Fruit fly (Drosophila melanogaster) whole organism, wandering third instar larva: ENCODE data around the gene RpL30.

Experiments used
- CG32264 ChIP-seq: fragments of 200-800 bp; sonication (Bioruptor generic); optimal IDR thresholded peaks from 2 replicates; lab custom pipeline; 2016; ENCODE audit warnings: missing biosample characterization, missing genetic modification characterization
- CG9705 ChIP-seq: fragments of 200-800 bp; sonication (Bioruptor generic); optimal IDR thresholded peaks from 2 replicates; lab custom pipeline; 2018; ENCODE audit warnings: missing biosample characterization, mild to moderate bottlenecking, missing genetic modification characterization
- CrebA ChIP-seq: fragments of 200-800 bp; sonication (Bioruptor generic); optimal IDR thresholded peaks from 2 replicates; lab custom pipeline; 2016; ENCODE audit warnings: missing biosample characterization, mild to moderate bottlenecking, missing genetic modification characterization, borderline replicate concordance
- Dfd ChIP-seq: fragments of >200 bp; optimal IDR thresholded peaks from 2 replicates; lab custom pipeline; 2017; ENCODE audit warnings: missing biosample characterization, missing genetic modification characterization
- Dif ChIP-seq: fragments of 200-275, 200-300 bp; sonication (Bioruptor generic); optimal IDR thresholded peaks from 2 replicates; lab custom pipeline; 2018; ENCODE audit warnings: missing biosample characterization, missing genetic modification characterization; ENCODE audit not compliant: partially characterized antibody
- GATAd ChIP-seq: sonication (Bioruptor generic); optimal IDR thresholded peaks from 2 replicates; lab custom pipeline; 2016; ENCODE audit warnings: missing biosample characterization, missing genetic modification characterization
- HLH106 ChIP-seq: fragments of 200-800 bp; optimal IDR thresholded peaks from 3 replicates; lab custom pipeline; 2019; ENCODE audit warnings: missing biosample characterization, mild to moderate bottlenecking, missing genetic modification characterization, moderate library complexity
- Hnf4 ChIP-seq: fragments of 200-800 bp; sonication (Bioruptor generic); optimal IDR thresholded peaks from 2 replicates; lab custom pipeline; 2016; ENCODE audit warnings: missing biosample characterization, mild to moderate bottlenecking, missing genetic modification characterization
- Hr83 ChIP-seq: fragments of 200-300 bp; sonication (Bioruptor generic); optimal IDR thresholded peaks from 2 replicates; lab custom pipeline; 2016; ENCODE audit warnings: missing biosample characterization, mild to moderate bottlenecking, missing genetic modification characterization, moderate library complexity; ENCODE audit not compliant: poor library complexity, severe bottlenecking
- Jra ChIP-seq: sonication (Bioruptor generic); optimal IDR thresholded peaks from 2 replicates; lab custom pipeline; 2016; ENCODE audit warnings: missing biosample characterization, missing genetic modification characterization
- Mio ChIP-seq: sonication (Bioruptor generic); optimal IDR thresholded peaks from 2 replicates; lab custom pipeline; 2016; ENCODE audit warnings: missing biosample characterization, missing genetic modification characterization
- Myc ChIP-seq: fragments of >200 bp; optimal IDR thresholded peaks from 2 replicates; lab custom pipeline; 2017
- N ChIP-seq: fragments of >200 bp; optimal IDR thresholded peaks from 2 replicates; lab custom pipeline; 2018; ENCODE audit warnings: missing biosample characterization, missing external identifiers, missing genetic modification characterization
- OdsH ChIP-seq: fragments of 200-800 bp; sonication (Bioruptor generic); optimal IDR thresholded peaks from 2 replicates; lab custom pipeline; 2016; ENCODE audit warnings: missing biosample characterization, mild to moderate bottlenecking, missing genetic modification characterization
- Rel ChIP-seq, 2 experiments: fragments of 200-800 bp; sonication (Bioruptor generic) in 1 of 2; optimal IDR thresholded peaks; 2 replicates in 1 of 2; 3 replicates in 1 of 2; lab custom pipeline; 2016 to 2019; ENCODE audit warnings: mild to moderate bottlenecking in 2 of 2, missing biosample characterization in 2 of 2, missing genetic modification characterization in 2 of 2, moderate library complexity in 1 of 2
- Sp1 ChIP-seq: fragments of 200-800 bp; sonication (Bioruptor generic); optimal IDR thresholded peaks from 3 replicates; lab custom pipeline; 2019; ENCODE audit warnings: missing biosample characterization, mild to moderate bottlenecking, missing genetic modification characterization, moderate library complexity
- Vsx2 ChIP-seq: fragments of 200-300, 225-300 bp; sonication (Bioruptor generic); optimal IDR thresholded peaks from 2 replicates; lab custom pipeline; 2018; ENCODE audit warnings: missing biosample characterization, missing genetic modification characterization; ENCODE audit not compliant: partially characterized antibody
- br ChIP-seq: fragments of 200-800 bp; sonication (Bioruptor generic); optimal IDR thresholded peaks from 2 replicates; lab custom pipeline; 2016; ENCODE audit warnings: missing biosample characterization, missing genetic modification characterization
- brk ChIP-seq: fragments of 200-800 bp; sonication (Bioruptor generic); optimal IDR thresholded peaks from 2 replicates; lab custom pipeline; 2016; ENCODE audit warnings: missing biosample characterization, mild to moderate bottlenecking, missing genetic modification characterization
- dl ChIP-seq, 2 experiments: fragments of 175-275, 200-275 bp in 1 of 2; fragments of 200-275 bp in 1 of 2; sonication (Bioruptor generic); optimal IDR thresholded peaks; lab custom pipeline; 2018; ENCODE audit warnings: mild to moderate bottlenecking in 2 of 2, missing biosample characterization in 2 of 2, missing genetic modification characterization in 2 of 2, moderate library complexity in 2 of 2; ENCODE audit not compliant: partially characterized antibody in 2 of 2, insufficient read depth in 1 of 2
- dmrt93B ChIP-seq: fragments of 200-800 bp; sonication (Bioruptor generic); optimal IDR thresholded peaks from 2 replicates; lab custom pipeline; 2018; ENCODE audit warnings: missing biosample characterization, mild to moderate bottlenecking, missing genetic modification characterization
- dsf ChIP-seq: sonication (Bioruptor generic); optimal IDR thresholded peaks from 2 replicates; lab custom pipeline; 2016; ENCODE audit warnings: missing biosample characterization, missing genetic modification characterization, borderline replicate concordance
- foxo ChIP-seq, 2 experiments: fragments of 200-800 bp; sonication (Bioruptor generic); optimal IDR thresholded peaks; 2 replicates in 1 of 2; 3 replicates in 1 of 2; lab custom pipeline; 2016 to 2017; ENCODE audit warnings: missing biosample characterization in 2 of 2, missing genetic modification characterization in 2 of 2
- fru ChIP-seq: fragments of 200-800 bp; sonication (Bioruptor generic); optimal IDR thresholded peaks from 3 replicates; lab custom pipeline; 2016; ENCODE audit warnings: missing biosample characterization, mild to moderate bottlenecking, missing genetic modification characterization
- h ChIP-seq: fragments of 200-800 bp; sonication (Bioruptor generic); optimal IDR thresholded peaks from 3 replicates; lab custom pipeline; 2016; ENCODE audit warnings: missing biosample characterization, mild to moderate bottlenecking, missing genetic modification characterization
- jim ChIP-seq: fragments of 175-275, 200-325 bp; sonication (Bioruptor generic); optimal IDR thresholded peaks from 2 replicates; lab custom pipeline; 2016; ENCODE audit warnings: missing biosample characterization, mild to moderate bottlenecking, missing genetic modification characterization
- lola ChIP-seq: fragments of >200 bp; optimal IDR thresholded peaks from 2 replicates; lab custom pipeline; 2017; ENCODE audit warnings: missing biosample characterization, missing genetic modification characterization
- pan ChIP-seq: fragments of >200 bp; optimal IDR thresholded peaks from 2 replicates; lab custom pipeline; 2017
- psq ChIP-seq: fragments of 200-800 bp; sonication (Bioruptor generic); optimal IDR thresholded peaks from 3 replicates; lab custom pipeline; 2017; ENCODE audit warnings: missing biosample characterization, mild to moderate bottlenecking, missing genetic modification characterization, moderate library complexity
- rgr ChIP-seq: fragments of 200-800 bp; sonication (Bioruptor generic); optimal IDR thresholded peaks from 3 replicates; lab custom pipeline; 2016; ENCODE audit warnings: missing biosample characterization, mild to moderate bottlenecking, missing genetic modification characterization
- sage ChIP-seq: fragments of 200-800 bp; sonication (Bioruptor generic); optimal IDR thresholded peaks from 2 replicates; lab custom pipeline; 2016; ENCODE audit warnings: missing biosample characterization, mild to moderate bottlenecking, missing genetic modification characterization
- tai ChIP-seq: sonication (Bioruptor generic); optimal IDR thresholded peaks from 2 replicates; lab custom pipeline; 2016; ENCODE audit warnings: missing biosample characterization, missing genetic modification characterization
- woc ChIP-seq: sonication (Bioruptor generic); optimal IDR thresholded peaks from 2 replicates; lab custom pipeline; 2016; ENCODE audit warnings: missing biosample characterization, mild to moderate bottlenecking, missing genetic modification characterization

The RpL30 gene

DNA sequence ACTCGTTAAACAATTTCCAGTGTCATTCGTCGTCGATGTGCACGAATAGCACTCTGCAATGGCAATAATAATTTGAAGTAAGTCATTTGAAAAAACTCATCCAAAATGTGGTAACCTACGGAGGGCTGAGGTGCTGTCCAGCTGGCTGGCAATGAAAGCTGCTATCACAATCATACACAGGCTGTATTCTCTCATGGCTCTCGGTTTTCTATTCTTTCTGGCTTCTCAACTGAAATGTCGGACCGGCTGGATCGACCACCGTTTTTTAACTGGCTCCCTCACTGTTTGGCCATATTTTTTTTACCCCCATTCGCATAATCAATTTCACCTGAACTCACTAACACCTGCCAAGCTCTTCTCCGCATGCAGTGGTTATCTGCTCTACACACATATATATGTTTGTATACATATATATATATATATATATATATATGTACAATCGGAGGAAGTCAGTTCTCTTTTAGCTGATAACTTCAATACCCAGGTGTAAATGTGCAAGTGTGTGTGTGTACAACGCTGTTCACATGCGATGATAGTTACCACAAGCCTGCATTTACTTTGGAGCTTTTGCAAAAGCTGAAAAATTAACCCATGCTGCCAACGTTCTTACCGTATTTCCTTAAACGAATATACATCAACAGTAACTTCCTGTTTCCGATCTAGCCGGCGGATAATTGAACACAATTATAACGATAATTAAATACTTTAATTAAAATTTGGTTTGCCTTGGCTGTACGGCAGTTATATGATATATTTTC, 13.3 kb downstream of the RpL30 start, which contains the start of gene CG10650:
CG10650 (minus strand) TSS at position 275 of the 758 bp plus-strand sequence.
- TF ChIP-seq h (GFP tag; lab: Kevin White, UChicago): peak; percentile 20
- no peak for TF ChIP-seq Myc (lab: Kevin White, UChicago)
- no peak for TF ChIP-seq Sp1

DNA sequence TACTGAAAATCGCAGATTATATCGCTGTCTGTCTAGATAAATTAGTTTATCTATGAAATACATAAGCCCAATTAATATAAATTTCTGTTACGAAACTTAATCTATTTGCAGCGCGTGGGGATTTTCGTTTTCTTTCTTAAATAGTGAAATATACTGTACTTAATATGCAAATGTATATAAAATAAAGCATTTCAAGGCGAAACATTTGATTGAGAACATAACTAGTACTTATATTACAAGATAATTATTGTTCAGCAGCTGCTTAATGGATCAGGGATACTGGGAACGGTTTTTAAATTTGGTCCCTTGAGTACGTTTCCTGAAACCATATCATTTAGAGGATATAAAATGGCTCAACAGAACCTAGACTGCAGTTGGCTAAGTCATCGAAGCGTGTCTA, 16.9 kb downstream of the RpL30 start, which contains the start of gene CG46465:
CG46465 (plus strand) TSS at position 301 of the 400 bp plus-strand sequence.
- no peak for TF ChIP-seq GATAd
- no peak for TF ChIP-seq jim (GFP tag; lab: Kevin White, UChicago)
- TF ChIP-seq, all 38 proteins: peak for 0

DNA sequence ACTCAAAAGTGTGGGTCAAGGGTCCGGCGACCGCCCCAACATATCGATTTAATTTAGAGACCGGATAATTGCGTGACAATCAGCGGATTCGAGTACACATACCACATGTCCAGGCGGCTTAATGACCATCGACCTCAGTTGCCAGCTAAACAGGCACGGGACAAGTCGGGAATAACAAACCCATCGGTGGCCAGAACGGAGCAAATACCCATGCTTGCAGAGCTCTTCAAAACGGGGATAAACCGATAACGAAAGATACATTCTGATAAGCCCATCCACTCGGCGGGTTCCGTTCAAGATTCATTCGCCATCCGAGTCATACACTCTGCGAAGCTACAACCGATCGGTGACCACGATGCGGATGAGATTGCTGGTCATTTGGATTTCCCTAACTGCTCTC, 18.4 kb downstream of the RpL30 start, which contains the start of gene CG15169:
CG15169 (plus strand) TSS at position 301 of the 400 bp plus-strand sequence.
- TF ChIP-seq Mio (no peak), Dfd (no peak), Jra (GFP tag; lab: Kevin White, UChicago) (no peak), dl (GFP tag; optimal IDR thresholded peaks at IDR 0.05; lab: Kevin White, UChicago; ENCODE audit: insufficient read depth in 1 of 2, partially characterized antibody in 2 of 2) (no peak), brk (no peak), dsf (GFP tag; lab: Kevin White, UChicago) (no peak), br (no peak), Hr83 (GFP tag; lab: Kevin White, UChicago) (no peak), fru (GFP tag; lab: Kevin White, UChicago) (no peak), Vsx2 (no peak), GATAd (no peak), N (GFP tag; lab: Kevin White, UChicago) (no peak), pan (lab: Kevin White, UChicago) (no peak), dmrt93B (GFP tag; lab: Kevin White, UChicago) (no peak), Dif (no peak), sage (GFP tag; lab: Kevin White, UChicago) (no peak), CG32264 (no peak), CrebA (no peak)

DNA sequence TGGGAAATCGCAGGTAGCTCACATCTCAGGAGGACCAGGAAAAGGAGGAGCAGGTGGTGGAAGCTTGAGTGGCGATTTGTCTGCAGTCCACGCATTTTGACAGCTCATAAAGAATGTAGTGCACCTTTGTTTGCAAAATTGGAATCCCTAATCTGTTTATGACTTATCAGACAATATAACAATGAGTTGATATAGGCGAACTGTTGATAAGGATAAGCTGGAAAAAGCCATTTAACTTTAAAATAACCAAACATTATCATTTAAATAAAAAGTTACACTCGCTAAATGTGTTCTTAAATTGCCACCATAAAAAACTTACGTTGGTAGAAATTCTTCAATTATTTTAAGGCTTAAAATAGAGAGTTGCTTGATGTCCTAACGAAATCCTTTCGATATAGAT, 19.0 kb downstream of the RpL30 start, which contains the start of gene CG15170:
CG15170 (minus strand) TSS at position 101 of the 400 bp plus-strand sequence.
- TF ChIP-seq OdsH: no peak
- no peak for TF ChIP-seq brk
- no peak for TF ChIP-seq Vsx2
- no peak for TF ChIP-seq CG9705
- no peak for TF ChIP-seq HLH106

DNA sequence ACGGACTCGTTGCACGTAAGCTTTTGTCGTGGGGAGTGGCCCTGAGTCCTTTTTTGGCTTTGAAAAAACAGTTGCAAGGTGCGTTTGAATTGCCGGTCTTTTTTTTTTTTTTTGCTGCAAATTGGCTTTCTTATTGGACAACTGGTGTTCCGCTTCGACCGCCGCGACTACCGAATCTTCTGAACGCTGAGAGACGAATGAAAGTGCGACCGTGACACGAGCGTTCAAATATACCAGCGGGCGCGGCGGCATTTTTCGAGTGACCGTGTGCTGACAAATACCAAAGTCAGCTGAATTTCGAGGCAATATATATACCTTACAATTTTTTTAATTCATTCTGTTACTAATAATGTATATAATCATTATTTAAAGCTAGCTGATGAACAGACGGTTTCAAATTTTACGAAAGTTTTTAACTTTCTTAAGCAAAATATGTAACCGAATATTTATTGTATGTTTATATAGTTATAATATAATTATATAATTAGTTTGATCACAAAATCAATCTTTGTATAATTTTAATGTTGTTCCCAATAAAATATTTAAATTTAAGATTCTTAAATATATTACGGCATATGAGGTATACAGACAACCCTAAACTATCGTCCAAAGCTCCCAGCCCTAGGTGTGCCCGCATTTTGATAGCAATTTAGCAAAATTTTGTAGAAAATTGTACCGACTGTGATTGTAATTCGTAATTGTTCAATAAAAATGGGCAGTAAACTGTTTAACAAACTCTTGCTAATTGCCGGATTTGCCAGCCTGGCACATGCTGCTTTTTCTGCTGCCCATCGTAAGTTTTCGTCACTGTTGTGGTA, 21.8 kb downstream of the RpL30 start, which contains the start of the genes Swip-1 and EMC5:
Swip-1 (minus strand) TSS at position 203 of the 818 bp plus-strand sequence.
EMC5 (plus strand) TSS at position 630 of the 818 bp plus-strand sequence.
- TF ChIP-seq OdsH (peak; percentile 42), tai (GFP tag; lab: Kevin White, UChicago) (no peak), woc (peak; percentile 32), foxo (GFP tag; optimal IDR thresholded peaks at IDR 0.05; lab: Kevin White, UChicago) (peak in 1 of 2 experiments; percentile 63), brk (peak; percentile 50), CG9705 (peak; percentile 17), Dif (peak; percentile 33), psq (GFP tag; lab: Kevin White, UChicago) (peak; percentile 47), br (no peak), Hr83 (GFP tag; lab: Kevin White, UChicago) (peak; percentile 2), dmrt93B (GFP tag; lab: Kevin White, UChicago) (peak; percentile 43), HLH106 (peak; percentile 77), Hnf4 (peak; percentile 37), lola (GFP tag; lab: Kevin White, UChicago) (no peak), fru (GFP tag; lab: Kevin White, UChicago) (peak; percentile 23), Rel (GFP tag; optimal IDR thresholded peaks at IDR 0.05; lab: Kevin White, UChicago) (no peak), Rel (tag; optimal IDR thresholded peaks at IDR 0.05; lab: Kevin White, UChicago) (no peak), N (GFP tag; lab: Kevin White, UChicago) (no peak), rgr (GFP tag; lab: Kevin White, UChicago) (peak; percentile 60), Sp1 (peak; percentile 67), h (GFP tag; lab: Kevin White, UChicago) (peak; percentile 43)
